Fruit fly (Drosophila melanogaster): Measurements from ENCODE around the gene CG8562.

DNA sequence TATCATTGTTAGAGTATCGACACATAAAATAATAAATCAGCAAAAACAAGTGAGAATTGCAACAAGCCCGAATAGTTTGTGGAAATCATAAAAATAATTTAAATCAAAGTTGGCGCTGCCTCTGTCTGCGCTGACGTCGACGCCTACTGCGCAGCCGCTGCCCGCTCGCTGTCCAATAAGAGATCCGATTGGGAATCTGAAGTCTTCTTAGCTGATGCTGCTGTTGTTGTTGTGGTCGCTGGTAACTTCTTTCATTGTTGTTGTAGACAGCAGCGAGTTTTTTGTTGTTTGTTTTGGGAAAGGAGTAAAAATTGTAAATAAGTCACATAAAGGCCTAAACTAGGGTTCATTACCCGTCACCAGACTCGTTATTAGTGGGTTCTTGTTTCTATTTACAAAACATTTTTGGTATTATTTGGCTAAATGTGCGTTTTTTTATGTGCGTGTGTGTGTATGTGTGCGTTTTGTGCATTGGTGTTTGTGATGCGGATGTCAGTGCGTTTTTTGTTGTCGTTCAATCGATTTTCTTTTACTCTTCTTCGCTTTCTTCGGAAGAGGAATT, 33.3 kb upstream of the CG8562 start:
- TF ChIP-seq CG8478 (optimal IDR thresholded peaks at IDR 0.05) (no peak), usp (GFP tag; optimal IDR thresholded peaks at IDR 0.05) (no peak)
